Fruit fly (Drosophila melanogaster) whole organism, embryonic: ENCODE data around the gene ph-d.
A peak's percentile ranks its signal among the peaks of the same experiment; 100 is the strongest.

Source experiments
- Antp ChIP-seq: fragments of 200-800 bp; sonication (Bioruptor generic); optimal IDR thresholded peaks from 3 replicates; lab custom pipeline; 2016; ENCODE audit warnings: missing biosample characterization, missing genetic modification characterization
- Atf6 ChIP-seq: fragments of 200-800 bp; sonication (Bioruptor generic); IDR thresholded peaks from 2 replicates; pipeline ENCODE4 v1.3.6; 2022; ENCODE audit warnings: missing biosample characterization, missing genetic modification characterization
- BEAF-32 ChIP-seq: fragments of 200-800 bp; sonication (Bioruptor generic); optimal IDR thresholded peaks from 3 replicates; lab custom pipeline; 2017; ENCODE audit warnings: missing biosample characterization, missing genetic modification characterization, mild to moderate bottlenecking, moderate library complexity, missing genetic modification reagents
- CG10274 ChIP-seq: fragments of 200-800 bp; sonication (Bioruptor generic); optimal IDR thresholded peaks from 3 replicates; lab custom pipeline; 2017; ENCODE audit warnings: missing biosample characterization, mild to moderate bottlenecking, missing genetic modification characterization
- CG12236 ChIP-seq: fragments of 200-800 bp; sonication (Bioruptor generic); optimal IDR thresholded peaks from 2 replicates; lab custom pipeline; 2016; ENCODE audit warnings: missing biosample characterization, missing genetic modification characterization
- CG13775 ChIP-seq: fragments of 200-800 bp; sonication (Bioruptor generic); optimal IDR thresholded peaks from 3 replicates; lab custom pipeline; 2017; ENCODE audit warnings: missing biosample characterization, mild to moderate bottlenecking, missing genetic modification characterization
- CG14441 ChIP-seq: fragments of 200-800 bp; sonication (Bioruptor generic); IDR thresholded peaks from 2 replicates; pipeline ENCODE4 v1.3.6; 2022; ENCODE audit warnings: missing biosample characterization, missing genetic modification characterization
- CG15073 ChIP-seq: fragments of 200-800 bp; sonication (Bioruptor generic); optimal IDR thresholded peaks from 2 replicates; lab custom pipeline; 2016; ENCODE audit warnings: missing biosample characterization, missing genetic modification characterization
- CG15479 ChIP-seq: fragments of 200-800 bp; sonication (Bioruptor generic); optimal IDR thresholded peaks from 3 replicates; lab custom pipeline; 2019; ENCODE audit warnings: missing biosample characterization, mild to moderate bottlenecking, missing genetic modification characterization, moderate library complexity
- CG17359 ChIP-seq: fragments of 200-800 bp; sonication (Bioruptor generic); optimal IDR thresholded peaks from 3 replicates; lab custom pipeline; 2018; ENCODE audit warnings: missing biosample characterization, mild to moderate bottlenecking, missing genetic modification characterization, moderate library complexity
- CG17829 ChIP-seq: fragments of 200-800 bp; optimal IDR thresholded peaks from 2 replicates; lab custom pipeline; 2019; ENCODE audit warnings: missing biosample characterization, mild to moderate bottlenecking, missing genetic modification characterization, moderate library complexity
- CG18619 ChIP-seq: fragments of 200-800 bp; sonication (Bioruptor generic); optimal IDR thresholded peaks from 3 replicates; lab custom pipeline; 2017; ENCODE audit warnings: missing biosample characterization, mild to moderate bottlenecking, missing genetic modification characterization
- CG2712 ChIP-seq: fragments of 200-800 bp; optimal IDR thresholded peaks from 3 replicates; lab custom pipeline; 2019; ENCODE audit warnings: missing biosample characterization, mild to moderate bottlenecking, missing genetic modification characterization, moderate library complexity
- CG30403 ChIP-seq: fragments of 200-800 bp; sonication (Bioruptor generic); optimal IDR thresholded peaks from 3 replicates; lab custom pipeline; 2016; ENCODE audit warnings: missing biosample characterization, missing genetic modification characterization
- CG31388 ChIP-seq: fragments of 200-800 bp; sonication (Bioruptor generic); optimal IDR thresholded peaks from 2 replicates; lab custom pipeline; 2016; ENCODE audit warnings: missing biosample characterization, missing genetic modification characterization
- CG31441 ChIP-seq: fragments of 200-800 bp; sonication (Bioruptor generic); IDR thresholded peaks from 2 replicates; pipeline ENCODE4 v1.3.6; 2022; ENCODE audit warnings: missing biosample characterization, missing genetic modification characterization
- CG4424 ChIP-seq: fragments of 200-800 bp; sonication (Bioruptor generic); optimal IDR thresholded peaks from 3 replicates; lab custom pipeline; 2016; ENCODE audit warnings: missing biosample characterization, missing genetic modification characterization
- Camta ChIP-seq: fragments of 200-800 bp; sonication (Bioruptor generic); optimal IDR thresholded peaks from 2 replicates; lab custom pipeline; 2016; ENCODE audit warnings: missing biosample characterization, missing genetic modification characterization
- CoRest ChIP-seq: fragments of 200-800 bp; sonication (Bioruptor generic); optimal IDR thresholded peaks from 3 replicates; lab custom pipeline; 2018; ENCODE audit warnings: missing biosample characterization, mild to moderate bottlenecking, missing genetic modification characterization, moderate library complexity
- Dbx ChIP-seq: fragments of 200-800 bp; sonication (Bioruptor generic); IDR thresholded peaks from 3 replicates; pipeline ENCODE4 v1.3.6; 2022; ENCODE audit warnings: missing biosample characterization, missing genetic modification characterization
- Deaf1 ChIP-seq: fragments of 200-800 bp; optimal IDR thresholded peaks from 3 replicates; lab custom pipeline; 2019; ENCODE audit warnings: missing biosample characterization, mild to moderate bottlenecking, missing genetic modification characterization, moderate library complexity
- Ets97D ChIP-seq: fragments of 200-800 bp; sonication (Bioruptor generic); optimal IDR thresholded peaks from 3 replicates; lab custom pipeline; 2016; ENCODE audit warnings: missing biosample characterization, missing genetic modification characterization
- Fer2 ChIP-seq: fragments of 200-800 bp; sonication (Bioruptor generic); optimal IDR thresholded peaks from 2 replicates; lab custom pipeline; 2018; ENCODE audit warnings: missing biosample characterization, mild to moderate bottlenecking, missing genetic modification characterization, moderate library complexity
- Gug ChIP-seq: fragments of 200-800 bp; sonication (Bioruptor generic); IDR thresholded peaks from 4 replicates; pipeline ENCODE4 v1.3.6; 2022; ENCODE audit warnings: missing biosample characterization, missing genetic modification characterization
- HLH4C ChIP-seq: fragments of 200-800 bp; sonication (Bioruptor generic); IDR thresholded peaks from 3 replicates; pipeline ENCODE4 v1.3.6; 2022; ENCODE audit warnings: missing biosample characterization, missing genetic modification characterization; ENCODE audit not compliant: partially characterized antibody
- Hr78 ChIP-seq, 2 experiments: fragments of 200-800 bp in 1 of 2; fragments of >200 bp in 1 of 2; sonication (Bioruptor generic) in 1 of 2; optimal IDR thresholded peaks; 2 replicates each; lab custom pipeline; 2017 to 2019; ENCODE audit warnings: missing biosample characterization in 2 of 2, missing genetic modification characterization in 2 of 2, mild to moderate bottlenecking in 1 of 2, moderate library complexity in 1 of 2
- MBD-R2 ChIP-seq: fragments of 200-800 bp; sonication (Bioruptor generic); IDR thresholded peaks from 2 replicates; pipeline ENCODE4 v1.3.6; 2022; ENCODE audit warnings: missing biosample characterization, missing genetic modification characterization
- MTF-1 ChIP-seq: fragments of 200-800 bp; sonication (Bioruptor generic); optimal IDR thresholded peaks from 2 replicates; lab custom pipeline; 2018; ENCODE audit warnings: missing biosample characterization, mild to moderate bottlenecking, missing genetic modification characterization, borderline replicate concordance
- NC2α ChIP-seq: fragments of 200-800 bp; sonication (Bioruptor generic); optimal IDR thresholded peaks from 2 replicates; lab custom pipeline; 2016; ENCODE audit warnings: missing biosample characterization, missing genetic modification characterization
- Side ChIP-seq: fragments of 200-800 bp; sonication (Bioruptor generic); optimal IDR thresholded peaks from 2 replicates; lab custom pipeline; 2016; ENCODE audit warnings: missing biosample characterization, missing genetic modification characterization
- Sry-β ChIP-seq: fragments of 200-800 bp; sonication (Bioruptor generic); optimal IDR thresholded peaks from 2 replicates; lab custom pipeline; 2018; ENCODE audit warnings: missing biosample characterization, mild to moderate bottlenecking, missing genetic modification characterization, moderate library complexity
- ato ChIP-seq: fragments of 200-800 bp; sonication (Bioruptor generic); IDR thresholded peaks from 2 replicates; pipeline ENCODE4 v1.3.6; 2022; ENCODE audit warnings: missing biosample characterization, missing genetic modification characterization; ENCODE audit not compliant: partially characterized antibody
- bsh ChIP-seq, 2 experiments: fragments of 200-800 bp; sonication (Bioruptor generic); optimal IDR thresholded peaks; 2 replicates each; lab custom pipeline; 2017 to 2018; ENCODE audit warnings: mild to moderate bottlenecking in 2 of 2, missing biosample characterization in 2 of 2, missing genetic modification characterization in 2 of 2, moderate library complexity in 1 of 2
- chif ChIP-seq, 2 experiments: fragments of 200-800 bp; sonication (Bioruptor generic); optimal IDR thresholded peaks; 3 replicates each; lab custom pipeline; 2016; ENCODE audit warnings: missing biosample characterization in 2 of 2, missing genetic modification characterization in 2 of 2
- cwo ChIP-seq: fragments of 200-800 bp; sonication (Bioruptor generic); optimal IDR thresholded peaks from 3 replicates; lab custom pipeline; 2017; ENCODE audit warnings: missing biosample characterization, missing genetic modification characterization, mild to moderate bottlenecking, moderate library complexity, missing genetic modification reagents
- ems ChIP-seq: fragments of 200-800 bp; sonication (Bioruptor generic); optimal IDR thresholded peaks from 3 replicates; lab custom pipeline; 2016; ENCODE audit warnings: missing biosample characterization, missing genetic modification characterization
- eyg ChIP-seq: fragments of 200-800 bp; sonication (Bioruptor generic); optimal IDR thresholded peaks from 3 replicates; lab custom pipeline; 2016; ENCODE audit warnings: missing biosample characterization, missing genetic modification characterization
- gcm2 ChIP-seq: fragments of 200-800 bp; sonication (Bioruptor generic); optimal IDR thresholded peaks from 2 replicates; lab custom pipeline; 2016; ENCODE audit warnings: missing biosample characterization, missing genetic modification characterization
- hth ChIP-seq: fragments of >200 bp; optimal IDR thresholded peaks from 2 replicates; lab custom pipeline; 2017; ENCODE audit warnings: inconsistent platforms
- jumu ChIP-seq: fragments of 200-800 bp; sonication (Bioruptor generic); optimal IDR thresholded peaks from 3 replicates; lab custom pipeline; 2016; ENCODE audit warnings: missing biosample characterization, missing genetic modification characterization
- kay ChIP-seq: fragments of 200-800 bp; sonication (Bioruptor generic); optimal IDR thresholded peaks from 2 replicates; lab custom pipeline; 2016; ENCODE audit warnings: missing biosample characterization, missing genetic modification characterization
- luna ChIP-seq: fragments of 200-800 bp; sonication (Bioruptor generic); optimal IDR thresholded peaks from 2 replicates; lab custom pipeline; 2016; ENCODE audit warnings: missing biosample characterization, missing genetic modification characterization
- pnt ChIP-seq: fragments of 200-800 bp; sonication (Bioruptor generic); optimal IDR thresholded peaks from 3 replicates; lab custom pipeline; 2016; ENCODE audit warnings: missing biosample characterization, missing genetic modification characterization
- rib ChIP-seq: fragments of 200-800 bp; sonication (Bioruptor generic); IDR thresholded peaks from 2 replicates; pipeline ENCODE4 v1.3.6; 2022; ENCODE audit warnings: missing biosample characterization, missing genetic modification characterization
- sc ChIP-seq, 3 experiments: fragments of >200 bp in 2 of 3; fragments of 200-800 bp in 1 of 3; sonication (Bioruptor generic) in 1 of 3; optimal IDR thresholded peaks; 2 replicates in 2 of 3; 3 replicates in 1 of 3; lab custom pipeline; 2017; ENCODE audit warnings: mild to moderate bottlenecking in 1 of 3, missing biosample characterization in 1 of 3, missing genetic modification characterization in 1 of 3, missing genetic modification reagents in 1 of 3
- shn ChIP-seq: fragments of 200-800 bp; sonication (Bioruptor generic); optimal IDR thresholded peaks from 3 replicates; lab custom pipeline; 2016; ENCODE audit warnings: missing biosample characterization, missing genetic modification characterization
- slou ChIP-seq: fragments of 200-800 bp; sonication (Bioruptor generic); optimal IDR thresholded peaks from 3 replicates; lab custom pipeline; 2016; ENCODE audit warnings: missing biosample characterization, missing genetic modification characterization
- slp2 ChIP-seq: fragments of 200-800 bp; sonication (Bioruptor generic); optimal IDR thresholded peaks from 2 replicates; lab custom pipeline; 2016; ENCODE audit warnings: missing biosample characterization, missing genetic modification characterization
- vfl ChIP-seq: fragments of 200-800 bp; sonication (Bioruptor generic); optimal IDR thresholded peaks from 2 replicates; lab custom pipeline; 2016; ENCODE audit warnings: missing biosample characterization, missing genetic modification characterization
- yki ChIP-seq: fragments of >200 bp; optimal IDR thresholded peaks from 3 replicates; lab custom pipeline; 2018
- zen2 ChIP-seq: fragments of 200-800 bp; sonication (Bioruptor generic); IDR thresholded peaks from 3 replicates; pipeline ENCODE4 v1.3.6; 2022; ENCODE audit warnings: missing biosample characterization, missing genetic modification characterization; ENCODE audit not compliant: partially characterized antibody

Gene ph-d

DNA sequence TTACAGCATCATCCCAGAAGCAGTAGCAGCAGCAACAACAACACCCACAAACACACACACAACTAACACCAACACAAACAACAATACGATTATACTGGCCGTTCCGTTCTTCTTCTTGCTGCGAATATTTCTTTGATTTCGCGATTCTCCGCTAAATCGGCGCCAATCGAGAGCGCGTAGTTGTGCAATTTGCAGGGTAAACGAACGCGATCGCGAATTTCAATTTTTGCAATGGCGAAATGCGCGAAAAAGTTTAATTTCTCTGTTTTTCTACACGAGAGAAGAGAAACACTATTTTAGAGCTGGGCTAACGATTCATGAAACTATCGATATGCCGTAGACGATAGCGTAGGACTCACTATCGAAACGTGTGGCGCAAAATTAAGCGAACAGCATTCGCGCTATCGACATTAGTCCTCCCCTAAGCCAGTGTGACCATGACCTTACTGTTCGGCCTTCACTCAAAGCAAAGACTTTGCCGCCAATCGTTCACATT lies 35.6 kb upstream of the ph-d start, which contains the start of gene wapl (continued):
- no peak for TF ChIP-seq sc (optimal IDR thresholded peaks at IDR 0.05; lab: Kevin White, UChicago)
- no peak for TF ChIP-seq sc (GFP tag; optimal IDR thresholded peaks at IDR 0.05; lab: Kevin White, UChicago)
- TF ChIP-seq CG17829 (tag; lab: Kevin White, UChicago) = peak; percentile 14
- peak; percentile 25 for TF ChIP-seq jumu (GFP tag; lab: Kevin White, UChicago)
- TF ChIP-seq rib = no peak
- TF ChIP-seq CG4424 (GFP tag; lab: Kevin White, UChicago) = no peak
- TF ChIP-seq luna (GFP tag; lab: Kevin White, UChicago) = no peak
- no peak for TF ChIP-seq bsh (GFP tag; optimal IDR thresholded peaks at IDR 0.05; lab: Kevin White, UChicago)
- peak; percentile 92 for TF ChIP-seq HLH4C (GFP tag; lab: Robert Waterston, UW)
- peak; percentile 93 for TF ChIP-seq ato
- TF ChIP-seq CG30403 (GFP tag; lab: Kevin White, UChicago) = peak; percentile 13
- TF ChIP-seq hth (lab: Kevin White, UChicago) = no peak
- TF ChIP-seq ems (GFP tag; lab: Kevin White, UChicago) = peak; percentile 9
- TF ChIP-seq yki = no peak
- peak; percentile 26 for TF ChIP-seq vfl (GFP tag; lab: Kevin White, UChicago)
- no peak for TF ChIP-seq Hr78 (GFP tag; optimal IDR thresholded peaks at IDR 0.05; lab: Kevin White, UChicago)
- TF ChIP-seq MTF-1 (GFP tag; lab: Kevin White, UChicago) = no peak
- no peak for TF ChIP-seq pnt (GFP tag; lab: Kevin White, UChicago)
- TF ChIP-seq CG15073 (GFP tag; lab: Kevin White, UChicago) = no peak
- TF ChIP-seq CG13775 (GFP tag; lab: Kevin White, UChicago) = no peak
- peak; percentile 48 for TF ChIP-seq gcm2
- no peak for TF ChIP-seq kay
- TF ChIP-seq Deaf1 (tag; lab: Kevin White, UChicago) = peak; percentile 10
- TF ChIP-seq CG14441 = no peak
- peak; percentile 63 for TF ChIP-seq Ets97D (GFP tag; lab: Kevin White, UChicago)
- no peak for TF ChIP-seq CG18619
- no peak for TF ChIP-seq CG17359 (tag; lab: Kevin White, UChicago)
- no peak for TF ChIP-seq slou (GFP tag; lab: Kevin White, UChicago)
- no peak for TF ChIP-seq CG12236 (GFP tag; lab: Kevin White, UChicago)
- TF ChIP-seq Camta (GFP tag; lab: Kevin White, UChicago) = no peak
- peak; percentile 6 for TF ChIP-seq CoRest
- TF ChIP-seq CG31441 (GFP tag; lab: Robert Waterston, UW) = no peak
- peak; percentile 53; the same call in 1 of the 3 replicates for TF ChIP-seq Dbx (GFP tag; lab: Robert Waterston, UW)
- peak; percentile 51; the same call in 1 of the 4 replicates for TF ChIP-seq Gug (GFP tag; lab: Robert Waterston, UW)
- TF ChIP-seq eyg (GFP tag; lab: Kevin White, UChicago) = no peak
- TF ChIP-seq Antp = peak; percentile 48
- TF ChIP-seq chif (GFP tag; optimal IDR thresholded peaks at IDR 0.05; lab: Kevin White, UChicago) = peak in 1 of 2 experiments; percentile 17
- TF ChIP-seq shn = no peak
- no peak for TF ChIP-seq cwo
- TF ChIP-seq Fer2 (tag; lab: Kevin White, UChicago) = no peak
- peak; percentile 97 for TF ChIP-seq BEAF-32
- TF ChIP-seq Atf6 (GFP tag; lab: Robert Waterston, UW) = no peak
- no peak for TF ChIP-seq slp2 (GFP tag; lab: Kevin White, UChicago)
- no peak for TF ChIP-seq CG31388
- peak; percentile 51 for TF ChIP-seq CG15479 (GFP tag; lab: Kevin White, UChicago)
- TF ChIP-seq Side (GFP tag; lab: Kevin White, UChicago) = no peak
- no peak for TF ChIP-seq Sry-β
- TF ChIP-seq MBD-R2 (GFP tag; lab: Robert Waterston, UW) = peak; percentile 52
- no peak for TF ChIP-seq NC2α (GFP tag; lab: Kevin White, UChicago)
- TF ChIP-seq CG2712 (tag; lab: Kevin White, UChicago) = peak; percentile 54
- TF ChIP-seq CG10274 (GFP tag; lab: Kevin White, UChicago) = no peak
- peak; percentile 90 for TF ChIP-seq zen2 (GFP tag; lab: Robert Waterston, UW)
